Fruit fly (Drosophila melanogaster) whole organism, adult: ENCODE measurements around the gene mthl10.

Experiments
- CG12768 ChIP-seq: fragments of 200-800 bp; sonication (Bioruptor generic); optimal IDR thresholded peaks from 2 replicates; lab custom pipeline; 2017; ENCODE audit warnings: missing biosample characterization, missing genetic modification characterization, mild to moderate bottlenecking, moderate library complexity, missing genetic modification reagents
- CG5204 ChIP-seq: fragments of 200-800 bp; sonication (Bioruptor generic); optimal IDR thresholded peaks from 2 replicates; lab custom pipeline; 2016; ENCODE audit warnings: missing biosample characterization, missing genetic modification characterization
- Crg-1 ChIP-seq: fragments of 200-800 bp; sonication (Bioruptor generic); optimal IDR thresholded peaks from 2 replicates; lab custom pipeline; 2016; ENCODE audit warnings: missing biosample characterization, missing genetic modification characterization

DNA sequence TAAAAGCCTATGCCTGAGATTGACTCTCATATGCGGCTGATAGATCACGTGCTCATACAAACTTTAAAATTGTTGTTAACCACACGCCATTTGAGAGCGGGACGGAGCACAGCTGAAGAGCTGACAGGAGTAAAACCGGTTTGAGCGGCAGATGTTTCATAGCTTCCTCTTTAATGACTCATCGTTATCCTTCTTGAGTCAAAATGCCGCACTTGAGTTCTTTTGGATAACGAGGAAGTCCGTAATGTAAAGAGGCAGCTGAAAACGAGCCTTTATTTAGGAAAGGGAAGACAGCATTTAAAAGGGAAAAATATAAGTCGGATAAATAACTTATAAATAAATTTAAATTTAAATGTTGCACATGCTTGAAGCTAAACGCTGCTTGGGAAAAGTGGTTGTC, 45.5 kb downstream of the mthl10 start:
- TF ChIP-seq CG12768 (GFP tag; lab: Kevin White, UChicago): no peak
- no peak for TF ChIP-seq Crg-1 (GFP tag; lab: Kevin White, UChicago)
- no peak for TF ChIP-seq CG5204 (GFP tag; lab: Kevin White, UChicago)
